Fruit fly (Drosophila melanogaster): Measurements from ENCODE around the gene Wdr81.
A peak's percentile ranks its signal among the peaks of the same experiment; 100 is the strongest.

Wdr81 gene

DNA sequence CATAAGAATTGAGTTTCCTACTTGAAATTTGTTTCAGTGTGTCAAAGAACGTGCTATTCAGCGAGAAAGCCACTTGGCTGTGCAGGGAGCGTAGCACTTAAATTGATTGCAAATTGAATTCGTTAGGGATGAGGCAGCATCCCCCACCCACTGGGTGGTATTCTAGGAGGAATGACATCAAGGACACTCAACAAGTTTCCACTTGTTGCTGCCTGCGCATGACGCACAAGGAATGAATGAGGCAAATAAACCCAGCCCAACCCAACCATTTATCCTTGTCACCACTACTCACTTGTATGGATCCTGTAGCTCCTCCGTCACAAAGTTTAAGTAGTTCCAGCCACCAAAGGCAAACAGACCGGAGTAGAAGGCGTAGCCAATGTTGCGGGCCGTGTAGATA is 32.6 kb upstream of the Wdr81 start:
- no peak for TF ChIP-seq gl (tag; optimal IDR thresholded peaks at IDR 0.05)
- no peak for TF ChIP-seq EcR (GFP tag; optimal IDR thresholded peaks at IDR 0.05)
- TF ChIP-seq CG12605 (GFP tag; IDR thresholded peaks at IDR 0.05), result peak; percentile 93
- TF ChIP-seq Pif1B (GFP tag; optimal IDR thresholded peaks at IDR 0.05), result no peak

DNA sequence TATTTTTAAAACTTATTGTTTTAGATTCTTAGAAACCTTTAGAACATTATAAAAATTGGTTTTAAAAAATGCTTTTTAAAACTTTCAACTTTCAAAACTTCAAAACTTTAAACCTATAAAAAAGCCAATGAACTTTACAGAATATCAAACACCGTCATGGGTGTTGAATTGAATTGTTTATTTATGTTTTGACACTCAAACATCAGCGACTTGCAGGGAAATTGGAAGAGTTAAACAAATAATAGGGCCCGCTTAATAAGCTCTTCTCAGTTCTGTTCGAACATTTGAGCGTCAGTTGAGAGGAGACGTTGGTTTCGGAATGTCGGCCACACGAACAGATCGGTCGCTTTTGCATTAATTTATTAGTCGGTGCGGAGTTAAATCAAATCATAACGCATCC is 28.4 kb upstream of the Wdr81 start, which contains the start of gene PLCXD:
PLCXD (plus strand) TSS at position 286 of the 400 bp plus-strand sequence.
- TF ChIP-seq CG8301 (tag; optimal IDR thresholded peaks at IDR 0.05), result no peak
- no peak for TF ChIP-seq fd96Ca (GFP tag; IDR thresholded peaks at IDR 0.05)
- no peak for TF ChIP-seq CG10348 (GFP tag; IDR thresholded peaks at IDR 0.05)
- no peak for TF ChIP-seq CG32121 (GFP tag; IDR thresholded peaks at IDR 0.05)
- TF ChIP-seq CG4496 (GFP tag; IDR thresholded peaks at IDR 0.05), result no peak
- TF ChIP-seq Pif1B (GFP tag; optimal IDR thresholded peaks at IDR 0.05), result no peak
- TF ChIP-seq CG34367 (tag; optimal IDR thresholded peaks at IDR 0.05), result no peak

DNA sequence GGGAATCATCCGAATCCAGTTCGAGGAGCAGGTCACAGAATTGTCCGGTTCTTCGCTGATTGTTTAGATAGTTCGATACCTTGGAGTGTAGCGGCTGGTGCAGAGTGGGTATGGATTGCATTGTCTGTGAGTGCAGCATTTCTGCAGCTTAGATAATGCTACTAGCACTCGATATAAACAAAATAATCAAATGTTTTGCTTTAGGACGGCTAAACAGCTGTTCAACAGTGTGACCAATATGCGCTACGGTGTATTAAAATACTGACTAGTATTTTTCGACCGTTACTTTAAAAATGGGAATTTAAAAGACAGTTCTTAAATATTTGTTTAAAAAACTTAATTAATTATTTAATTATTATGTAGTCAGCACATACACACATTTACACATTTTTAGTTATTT is 28.0 kb upstream of the Wdr81 start, which contains the start of gene Plzf:
Plzf (minus strand) TSS at position 196 of the 400 bp plus-strand sequence.
- no peak for TF ChIP-seq CG17806 (tag; optimal IDR thresholded peaks at IDR 0.05)
- TF ChIP-seq CG9948 (tag; optimal IDR thresholded peaks at IDR 0.05), result no peak
- no peak for TF ChIP-seq CG14655 (GFP tag; optimal IDR thresholded peaks at IDR 0.05)
- no peak for TF ChIP-seq Pif1A (GFP tag; optimal IDR thresholded peaks at IDR 0.05)
- TF ChIP-seq rn (GFP tag; IDR thresholded peaks at IDR 0.05), result no peak
- TF ChIP-seq CG12605 (GFP tag; IDR thresholded peaks at IDR 0.05), result no peak
- no peak for TF ChIP-seq D1 (tag; optimal IDR thresholded peaks at IDR 0.05)
- no peak for TF ChIP-seq CG10348 (GFP tag; IDR thresholded peaks at IDR 0.05)
- TF ChIP-seq EcR (GFP tag; optimal IDR thresholded peaks at IDR 0.05), result no peak
- no peak for TF ChIP-seq CG8301 (tag; optimal IDR thresholded peaks at IDR 0.05)
- TF ChIP-seq CG8159 (tag; optimal IDR thresholded peaks at IDR 0.05), result no peak
- TF ChIP-seq fd96Ca (GFP tag; IDR thresholded peaks at IDR 0.05), result no peak
- TF ChIP-seq CG32121 (GFP tag; IDR thresholded peaks at IDR 0.05), result no peak
- TF ChIP-seq CG15710 (tag; optimal IDR thresholded peaks at IDR 0.05), result no peak
- TF ChIP-seq CG13204 (GFP tag; optimal IDR thresholded peaks at IDR 0.05), result no peak
- TF ChIP-seq Ets98B (GFP tag; IDR thresholded peaks at IDR 0.05), result no peak
- TF ChIP-seq gl (tag; optimal IDR thresholded peaks at IDR 0.05), result no peak
- TF ChIP-seq Pif1B (GFP tag; optimal IDR thresholded peaks at IDR 0.05), result no peak
- TF ChIP-seq Snoo (tag; optimal IDR thresholded peaks at IDR 0.05), result no peak
- no peak for TF ChIP-seq CG34367 (tag; optimal IDR thresholded peaks at IDR 0.05)

DNA sequence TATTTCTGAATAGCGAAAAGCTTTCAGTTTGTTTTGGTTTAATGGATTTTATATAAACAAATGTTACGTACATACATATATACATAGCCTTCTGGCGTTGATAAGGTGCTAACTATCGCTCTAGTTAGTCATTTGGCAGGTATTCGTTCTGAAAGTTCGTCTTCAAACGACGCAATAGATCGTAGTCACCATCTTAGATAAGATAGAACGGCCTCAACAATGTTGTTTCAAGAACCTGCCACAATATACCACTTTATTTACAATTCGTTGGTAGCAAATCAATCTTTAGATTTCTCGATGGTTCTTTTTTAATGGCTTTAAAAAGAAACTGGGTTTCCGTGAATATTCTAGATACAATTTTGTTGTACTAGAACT is 26.1 kb upstream of the Wdr81 start:
- TF ChIP-seq gl (tag; optimal IDR thresholded peaks at IDR 0.05), result no peak
- TF ChIP-seq EcR (GFP tag; optimal IDR thresholded peaks at IDR 0.05), result no peak
- no peak for TF ChIP-seq Pif1B (GFP tag; optimal IDR thresholded peaks at IDR 0.05)
- TF ChIP-seq CG4496 (GFP tag; IDR thresholded peaks at IDR 0.05), result no peak
- no peak for TF ChIP-seq rn (GFP tag; IDR thresholded peaks at IDR 0.05)
- no peak for TF ChIP-seq CG12605 (GFP tag; IDR thresholded peaks at IDR 0.05)
- TF ChIP-seq CG15710 (tag; optimal IDR thresholded peaks at IDR 0.05), result no peak
- no peak for TF ChIP-seq CG10348 (GFP tag; IDR thresholded peaks at IDR 0.05)
- no peak for TF ChIP-seq CG34367 (tag; optimal IDR thresholded peaks at IDR 0.05)
- TF ChIP-seq D1 (tag; optimal IDR thresholded peaks at IDR 0.05), result no peak

DNA sequence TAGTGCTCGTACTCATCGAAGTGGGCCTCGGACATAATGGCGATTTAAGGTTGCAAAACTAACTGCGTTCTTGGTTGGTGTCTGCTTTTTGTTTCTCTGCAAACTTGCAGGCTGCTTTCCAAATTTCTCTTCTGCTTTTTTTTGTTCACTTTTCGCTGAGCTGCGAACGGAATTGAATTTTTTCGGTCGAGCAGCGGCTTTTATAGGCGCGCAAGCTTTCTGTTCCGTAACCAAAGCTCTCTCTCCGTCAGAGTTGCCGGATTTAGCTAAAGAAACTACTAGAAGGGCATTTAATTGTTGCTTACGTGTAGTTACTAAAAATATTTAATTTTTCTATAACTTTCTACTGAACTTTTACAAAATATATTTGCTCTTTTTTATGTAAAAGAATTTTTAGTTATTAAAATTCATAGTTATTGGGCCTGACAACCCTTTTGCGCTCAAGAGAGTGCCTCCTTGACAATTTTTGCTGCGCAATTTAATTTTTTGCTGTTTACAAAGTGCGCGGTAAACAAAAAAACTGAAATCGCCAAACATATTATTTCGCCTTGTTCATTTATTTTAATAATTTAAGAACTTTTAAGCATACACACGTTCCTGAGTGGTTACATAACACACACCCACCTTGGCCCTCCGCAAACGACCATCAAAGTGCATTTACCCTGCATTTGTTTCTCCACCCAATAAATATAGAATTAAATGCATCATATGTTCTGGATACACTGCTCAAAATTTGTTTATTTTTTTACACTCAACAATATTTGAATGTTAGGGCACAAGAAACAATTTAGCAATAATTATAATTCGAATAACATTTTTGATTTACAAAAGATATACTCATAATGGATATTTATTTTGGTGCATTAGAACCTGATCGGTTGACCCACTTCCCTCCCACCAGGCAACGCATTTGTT is 25.4 kb upstream of the Wdr81 start, which contains the start of gene CG6770:
CG6770 (minus strand) TSS at position 178 of the 915 bp plus-strand sequence.
- TF ChIP-seq rn (GFP tag; IDR thresholded peaks at IDR 0.05), result peak; percentile 74
- TF ChIP-seq Pif1A (GFP tag; optimal IDR thresholded peaks at IDR 0.05), result peak; percentile 86
- peak; percentile 86 for TF ChIP-seq fd96Ca (GFP tag; IDR thresholded peaks at IDR 0.05)
- TF ChIP-seq CG15710 (tag; optimal IDR thresholded peaks at IDR 0.05), result peak; percentile 86
- peak; percentile 90 for TF ChIP-seq CG12605 (GFP tag; IDR thresholded peaks at IDR 0.05)
- peak; percentile 20 for TF ChIP-seq gl (tag; optimal IDR thresholded peaks at IDR 0.05)
- TF ChIP-seq CG8159 (tag; optimal IDR thresholded peaks at IDR 0.05), result peak; percentile 88
- no peak for TF ChIP-seq CG10348 (GFP tag; IDR thresholded peaks at IDR 0.05)
- TF ChIP-seq Ets98B (GFP tag; IDR thresholded peaks at IDR 0.05), result peak; percentile 89
- peak; percentile 86 for TF ChIP-seq CG32121 (GFP tag; IDR thresholded peaks at IDR 0.05)
- TF ChIP-seq CG8301 (tag; optimal IDR thresholded peaks at IDR 0.05), result peak; percentile 72
- TF ChIP-seq EcR (GFP tag; optimal IDR thresholded peaks at IDR 0.05), result peak; percentile 72
- TF ChIP-seq CG14655 (GFP tag; optimal IDR thresholded peaks at IDR 0.05), result peak; percentile 80
- peak; percentile 92 for TF ChIP-seq Snoo (tag; optimal IDR thresholded peaks at IDR 0.05)
- TF ChIP-seq CG13204 (GFP tag; optimal IDR thresholded peaks at IDR 0.05), result peak; percentile 39
- peak; percentile 72 for TF ChIP-seq CG9948 (tag; optimal IDR thresholded peaks at IDR 0.05)
- TF ChIP-seq Pif1B (GFP tag; optimal IDR thresholded peaks at IDR 0.05), result peak; percentile 84
- TF ChIP-seq CG34367 (tag; optimal IDR thresholded peaks at IDR 0.05), result peak; percentile 73
- peak; percentile 80 for TF ChIP-seq CG17806 (tag; optimal IDR thresholded peaks at IDR 0.05)
- TF ChIP-seq D1 (tag; optimal IDR thresholded peaks at IDR 0.05), result peak; percentile 53
- peak; percentile 92 for TF ChIP-seq CG4496 (GFP tag; IDR thresholded peaks at IDR 0.05)

DNA sequence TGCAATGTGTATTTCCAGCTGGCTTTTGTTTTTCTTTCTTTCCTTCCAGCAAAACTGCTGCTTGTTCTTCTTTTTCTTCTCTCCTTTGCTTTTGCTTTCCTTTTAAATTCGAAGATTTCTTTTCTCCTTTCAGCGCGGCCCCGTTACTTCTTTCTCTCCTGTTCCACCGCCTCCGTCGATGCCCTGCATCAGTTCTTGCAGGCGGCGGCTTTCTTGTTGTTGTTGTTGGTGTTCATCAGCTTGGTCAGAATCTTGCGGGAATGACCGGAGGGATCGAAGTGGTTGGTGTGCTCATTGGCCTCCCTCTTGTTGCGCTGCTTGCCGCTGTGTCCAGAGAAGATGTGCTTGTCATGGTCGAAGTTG is 24.8 kb upstream of the Wdr81 start:
- TF ChIP-seq Snoo (tag; optimal IDR thresholded peaks at IDR 0.05) (no peak), CG15710 (tag; optimal IDR thresholded peaks at IDR 0.05) (no peak), fd96Ca (GFP tag; IDR thresholded peaks at IDR 0.05) (no peak), CG14655 (GFP tag; optimal IDR thresholded peaks at IDR 0.05) (no peak), CG13204 (GFP tag; optimal IDR thresholded peaks at IDR 0.05) (no peak), Ets98B (GFP tag; IDR thresholded peaks at IDR 0.05) (no peak), CG8159 (tag; optimal IDR thresholded peaks at IDR 0.05) (no peak), EcR (GFP tag; optimal IDR thresholded peaks at IDR 0.05) (no peak), Pif1A (GFP tag; optimal IDR thresholded peaks at IDR 0.05) (no peak), CG17806 (tag; optimal IDR thresholded peaks at IDR 0.05) (no peak), CG8301 (tag; optimal IDR thresholded peaks at IDR 0.05) (no peak), rn (GFP tag; IDR thresholded peaks at IDR 0.05) (no peak), CG34367 (tag; optimal IDR thresholded peaks at IDR 0.05) (no peak)
